Fruit fly (Drosophila melanogaster) Kc167 (cell line): ENCODE measurements around the gene shep.

ENCODE experiments used
- Myc ChIP-seq: fragments of >200 bp; optimal IDR thresholded peaks from 2 replicates; lab custom pipeline; 2017; ENCODE audit warnings: missing external identifiers
- Sin3A ChIP-seq: fragments of >200 bp; optimal IDR thresholded peaks from 2 replicates; lab custom pipeline; 2018; ENCODE audit warnings: missing external identifiers
- h ChIP-seq: fragments of >200 bp; optimal IDR thresholded peaks from 3 replicates; lab custom pipeline; 2018; ENCODE audit warnings: missing external identifiers
- ttk ChIP-seq: sonication (Bioruptor generic); optimal IDR thresholded peaks from 2 replicates; lab custom pipeline; 2017; ENCODE audit warnings: missing external identifiers

- TF ChIP-seq Sin3A: no peak
- TF ChIP-seq h (lab: Kevin White, UChicago): no peak
- no peak for TF ChIP-seq ttk
- no peak for TF ChIP-seq Myc (lab: Kevin White, UChicago)
Observed at dm6 chr3L:5271468-5272102, 6.2 kb downstream of the shep start.
